Worm (Caenorhabditis elegans): Measurements from ENCODE around the gene str-73.

ce11 chrV:16407663-16408062 lies 22.4 kb upstream of the str-73 start, which contains the start of gene F26D2.3:
- no peak for TF ChIP-seq nhr-28 (tag; optimal IDR thresholded peaks at IDR 0.05)
- no peak for TF ChIP-seq lin-13 (tag; optimal IDR thresholded peaks at IDR 0.05)
